Fruit fly (Drosophila melanogaster) whole organism, wandering third instar larva: Measurements from ENCODE around the gene betaGlu.

ENCODE experiments used
- Abd-B ChIP-seq: fragments of >200 bp; optimal IDR thresholded peaks from 2 replicates; lab custom pipeline; 2017; ENCODE audit warnings: missing biosample characterization, missing genetic modification characterization
- CG32264 ChIP-seq: fragments of 200-800 bp; sonication (Bioruptor generic); optimal IDR thresholded peaks from 2 replicates; lab custom pipeline; 2016; ENCODE audit warnings: missing biosample characterization, missing genetic modification characterization
- CG9705 ChIP-seq: fragments of 200-800 bp; sonication (Bioruptor generic); optimal IDR thresholded peaks from 2 replicates; lab custom pipeline; 2018; ENCODE audit warnings: missing biosample characterization, mild to moderate bottlenecking, missing genetic modification characterization
- CrebA ChIP-seq: fragments of 200-800 bp; sonication (Bioruptor generic); optimal IDR thresholded peaks from 2 replicates; lab custom pipeline; 2016; ENCODE audit warnings: missing biosample characterization, mild to moderate bottlenecking, missing genetic modification characterization, borderline replicate concordance
- Dfd ChIP-seq: fragments of >200 bp; optimal IDR thresholded peaks from 2 replicates; lab custom pipeline; 2017; ENCODE audit warnings: missing biosample characterization, missing genetic modification characterization
- Dif ChIP-seq: fragments of 200-275, 200-300 bp; sonication (Bioruptor generic); optimal IDR thresholded peaks from 2 replicates; lab custom pipeline; 2018; ENCODE audit warnings: missing biosample characterization, missing genetic modification characterization; ENCODE audit not compliant: partially characterized antibody
- GATAd ChIP-seq: sonication (Bioruptor generic); optimal IDR thresholded peaks from 2 replicates; lab custom pipeline; 2016; ENCODE audit warnings: missing biosample characterization, missing genetic modification characterization
- HLH106 ChIP-seq: fragments of 200-800 bp; optimal IDR thresholded peaks from 3 replicates; lab custom pipeline; 2019; ENCODE audit warnings: missing biosample characterization, mild to moderate bottlenecking, missing genetic modification characterization, moderate library complexity
- Hnf4 ChIP-seq: fragments of 200-800 bp; sonication (Bioruptor generic); optimal IDR thresholded peaks from 2 replicates; lab custom pipeline; 2016; ENCODE audit warnings: missing biosample characterization, mild to moderate bottlenecking, missing genetic modification characterization
- Hr78 ChIP-seq: fragments of >200 bp; optimal IDR thresholded peaks from 2 replicates; lab custom pipeline; 2017; ENCODE audit warnings: missing biosample characterization, missing genetic modification characterization
- Hr83 ChIP-seq: fragments of 200-300 bp; sonication (Bioruptor generic); optimal IDR thresholded peaks from 2 replicates; lab custom pipeline; 2016; ENCODE audit warnings: missing biosample characterization, mild to moderate bottlenecking, missing genetic modification characterization, moderate library complexity; ENCODE audit not compliant: poor library complexity, severe bottlenecking
- Jra ChIP-seq: sonication (Bioruptor generic); optimal IDR thresholded peaks from 2 replicates; lab custom pipeline; 2016; ENCODE audit warnings: missing biosample characterization, missing genetic modification characterization
- Mio ChIP-seq: sonication (Bioruptor generic); optimal IDR thresholded peaks from 2 replicates; lab custom pipeline; 2016; ENCODE audit warnings: missing biosample characterization, missing genetic modification characterization
- Myc ChIP-seq: fragments of >200 bp; optimal IDR thresholded peaks from 2 replicates; lab custom pipeline; 2017
- N ChIP-seq: fragments of >200 bp; optimal IDR thresholded peaks from 2 replicates; lab custom pipeline; 2018; ENCODE audit warnings: missing biosample characterization, missing external identifiers, missing genetic modification characterization
- OdsH ChIP-seq: fragments of 200-800 bp; sonication (Bioruptor generic); optimal IDR thresholded peaks from 2 replicates; lab custom pipeline; 2016; ENCODE audit warnings: missing biosample characterization, mild to moderate bottlenecking, missing genetic modification characterization
- Rel ChIP-seq, 2 experiments: fragments of 200-800 bp; sonication (Bioruptor generic) in 1 of 2; optimal IDR thresholded peaks; 2 replicates in 1 of 2; 3 replicates in 1 of 2; lab custom pipeline; 2016 to 2019; ENCODE audit warnings: mild to moderate bottlenecking in 2 of 2, missing biosample characterization in 2 of 2, missing genetic modification characterization in 2 of 2, moderate library complexity in 1 of 2
- Sp1 ChIP-seq: fragments of 200-800 bp; sonication (Bioruptor generic); optimal IDR thresholded peaks from 3 replicates; lab custom pipeline; 2019; ENCODE audit warnings: missing biosample characterization, mild to moderate bottlenecking, missing genetic modification characterization, moderate library complexity
- Vsx2 ChIP-seq: fragments of 200-300, 225-300 bp; sonication (Bioruptor generic); optimal IDR thresholded peaks from 2 replicates; lab custom pipeline; 2018; ENCODE audit warnings: missing biosample characterization, missing genetic modification characterization; ENCODE audit not compliant: partially characterized antibody
- br ChIP-seq: fragments of 200-800 bp; sonication (Bioruptor generic); optimal IDR thresholded peaks from 2 replicates; lab custom pipeline; 2016; ENCODE audit warnings: missing biosample characterization, missing genetic modification characterization
- brk ChIP-seq: fragments of 200-800 bp; sonication (Bioruptor generic); optimal IDR thresholded peaks from 2 replicates; lab custom pipeline; 2016; ENCODE audit warnings: missing biosample characterization, mild to moderate bottlenecking, missing genetic modification characterization
- dl ChIP-seq, 2 experiments: fragments of 175-275, 200-275 bp in 1 of 2; fragments of 200-275 bp in 1 of 2; sonication (Bioruptor generic); optimal IDR thresholded peaks; lab custom pipeline; 2018; ENCODE audit warnings: mild to moderate bottlenecking in 2 of 2, missing biosample characterization in 2 of 2, missing genetic modification characterization in 2 of 2, moderate library complexity in 2 of 2; ENCODE audit not compliant: partially characterized antibody in 2 of 2, insufficient read depth in 1 of 2
- dmrt93B ChIP-seq: fragments of 200-800 bp; sonication (Bioruptor generic); optimal IDR thresholded peaks from 2 replicates; lab custom pipeline; 2018; ENCODE audit warnings: missing biosample characterization, mild to moderate bottlenecking, missing genetic modification characterization
- dsf ChIP-seq: sonication (Bioruptor generic); optimal IDR thresholded peaks from 2 replicates; lab custom pipeline; 2016; ENCODE audit warnings: missing biosample characterization, missing genetic modification characterization, borderline replicate concordance
- ey ChIP-seq: fragments of 200-800 bp; sonication (Bioruptor generic); optimal IDR thresholded peaks from 2 replicates; lab custom pipeline; 2016; ENCODE audit warnings: missing biosample characterization, missing genetic modification characterization
- foxo ChIP-seq, 2 experiments: fragments of 200-800 bp; sonication (Bioruptor generic); optimal IDR thresholded peaks; 2 replicates in 1 of 2; 3 replicates in 1 of 2; lab custom pipeline; 2016 to 2017; ENCODE audit warnings: missing biosample characterization in 2 of 2, missing genetic modification characterization in 2 of 2
- fru ChIP-seq: fragments of 200-800 bp; sonication (Bioruptor generic); optimal IDR thresholded peaks from 3 replicates; lab custom pipeline; 2016; ENCODE audit warnings: missing biosample characterization, mild to moderate bottlenecking, missing genetic modification characterization
- h ChIP-seq: fragments of 200-800 bp; sonication (Bioruptor generic); optimal IDR thresholded peaks from 3 replicates; lab custom pipeline; 2016; ENCODE audit warnings: missing biosample characterization, mild to moderate bottlenecking, missing genetic modification characterization
- jim ChIP-seq: fragments of 175-275, 200-325 bp; sonication (Bioruptor generic); optimal IDR thresholded peaks from 2 replicates; lab custom pipeline; 2016; ENCODE audit warnings: missing biosample characterization, mild to moderate bottlenecking, missing genetic modification characterization
- lola ChIP-seq: fragments of >200 bp; optimal IDR thresholded peaks from 2 replicates; lab custom pipeline; 2017; ENCODE audit warnings: missing biosample characterization, missing genetic modification characterization
- pan ChIP-seq: fragments of >200 bp; optimal IDR thresholded peaks from 2 replicates; lab custom pipeline; 2017
- psq ChIP-seq: fragments of 200-800 bp; sonication (Bioruptor generic); optimal IDR thresholded peaks from 3 replicates; lab custom pipeline; 2017; ENCODE audit warnings: missing biosample characterization, mild to moderate bottlenecking, missing genetic modification characterization, moderate library complexity
- rgr ChIP-seq: fragments of 200-800 bp; sonication (Bioruptor generic); optimal IDR thresholded peaks from 3 replicates; lab custom pipeline; 2016; ENCODE audit warnings: missing biosample characterization, mild to moderate bottlenecking, missing genetic modification characterization
- sage ChIP-seq: fragments of 200-800 bp; sonication (Bioruptor generic); optimal IDR thresholded peaks from 2 replicates; lab custom pipeline; 2016; ENCODE audit warnings: missing biosample characterization, mild to moderate bottlenecking, missing genetic modification characterization
- sv ChIP-seq: fragments of 200-800 bp; sonication (Bioruptor generic); optimal IDR thresholded peaks from 3 replicates; lab custom pipeline; 2016; ENCODE audit warnings: missing biosample characterization, missing genetic modification characterization
- tai ChIP-seq: sonication (Bioruptor generic); optimal IDR thresholded peaks from 2 replicates; lab custom pipeline; 2016; ENCODE audit warnings: missing biosample characterization, missing genetic modification characterization
- usp ChIP-seq: fragments of >200 bp; optimal IDR thresholded peaks from 2 replicates; lab custom pipeline; 2017; ENCODE audit warnings: missing biosample characterization, missing genetic modification characterization
- woc ChIP-seq: sonication (Bioruptor generic); optimal IDR thresholded peaks from 2 replicates; lab custom pipeline; 2016; ENCODE audit warnings: missing biosample characterization, mild to moderate bottlenecking, missing genetic modification characterization

The betaGlu gene

dm6 chr3R:31793664-31794417 is 22.2 kb upstream of the betaGlu start, which contains the start of the genes Mccc1 and Acf:
Gene Mccc1, minus strand, starts transcription at chr3R:31793907.
Gene Acf, plus strand, starts transcription at chr3R:31793981.
- TF ChIP-seq dl (GFP tag; optimal IDR thresholded peaks at IDR 0.05; lab: Kevin White, UChicago; ENCODE audit: insufficient read depth in 1 of 2, partially characterized antibody in 2 of 2) (no peak), Dif (no peak), tai (GFP tag; lab: Kevin White, UChicago) (no peak), HLH106 (tag; lab: Kevin White, UChicago) (no peak), Hr78 (GFP tag; lab: Kevin White, UChicago) (no peak), jim (GFP tag; lab: Kevin White, UChicago) (no peak), GATAd (peak; percentile 38), Hnf4 (GFP tag; lab: Kevin White, UChicago) (no peak), CG9705 (GFP tag; lab: Kevin White, UChicago) (no peak), psq (GFP tag; lab: Kevin White, UChicago) (peak; percentile 17), Vsx2 (GFP tag; lab: Kevin White, UChicago) (no peak), OdsH (GFP tag; lab: Kevin White, UChicago) (no peak), CrebA (no peak), br (GFP tag; lab: Kevin White, UChicago) (no peak), Abd-B (GFP tag; lab: Kevin White, UChicago) (no peak), CG32264 (GFP tag; lab: Kevin White, UChicago) (peak; percentile 10), usp (GFP tag; lab: Kevin White, UChicago) (no peak), Mio (no peak), Rel (GFP tag; optimal IDR thresholded peaks at IDR 0.05; lab: Kevin White, UChicago) (no peak), Rel (tag; optimal IDR thresholded peaks at IDR 0.05; lab: Kevin White, UChicago) (no peak), ey (no peak), sage (GFP tag; lab: Kevin White, UChicago) (no peak), woc (no peak), Hr83 (GFP tag; lab: Kevin White, UChicago) (peak; percentile 44), dsf (GFP tag; lab: Kevin White, UChicago) (peak; percentile 23), Myc (lab: Kevin White, UChicago) (no peak), brk (GFP tag; lab: Kevin White, UChicago) (no peak), dmrt93B (GFP tag; lab: Kevin White, UChicago) (no peak), Dfd (GFP tag; lab: Kevin White, UChicago) (no peak), foxo (GFP tag; optimal IDR thresholded peaks at IDR 0.05; lab: Kevin White, UChicago) (no peak), Sp1 (GFP tag; lab: Kevin White, UChicago) (no peak), sv (GFP tag; lab: Kevin White, UChicago) (peak; percentile 36), h (GFP tag; lab: Kevin White, UChicago) (no peak), fru (GFP tag; lab: Kevin White, UChicago) (no peak), Jra (GFP tag; lab: Kevin White, UChicago) (no peak), N (GFP tag; lab: Kevin White, UChicago) (no peak), rgr (GFP tag; lab: Kevin White, UChicago) (no peak), lola (no peak), pan (lab: Kevin White, UChicago) (no peak)

dm6 chr3R:31777482-31778165 is 6.0 kb upstream of the betaGlu start:
- TF ChIP-seq sv (GFP tag; lab: Kevin White, UChicago) = no peak
- TF ChIP-seq dl (GFP tag; optimal IDR thresholded peaks at IDR 0.05; lab: Kevin White, UChicago; ENCODE audit: insufficient read depth in 1 of 2, partially characterized antibody in 2 of 2) = no peak
- TF ChIP-seq dmrt93B (GFP tag; lab: Kevin White, UChicago) = no peak
- peak; percentile 66 for TF ChIP-seq Dif
- no peak for TF ChIP-seq jim (GFP tag; lab: Kevin White, UChicago)
- TF ChIP-seq Hnf4 (GFP tag; lab: Kevin White, UChicago) = no peak
- peak; percentile 20 for TF ChIP-seq Rel (GFP tag; optimal IDR thresholded peaks at IDR 0.05; lab: Kevin White, UChicago)
- TF ChIP-seq Rel (tag; optimal IDR thresholded peaks at IDR 0.05; lab: Kevin White, UChicago) = no peak
- TF ChIP-seq CG32264 (GFP tag; lab: Kevin White, UChicago) = no peak
- TF ChIP-seq dsf (GFP tag; lab: Kevin White, UChicago) = no peak
- TF ChIP-seq rgr (GFP tag; lab: Kevin White, UChicago) = no peak
- TF ChIP-seq sage (GFP tag; lab: Kevin White, UChicago) = no peak
- TF ChIP-seq Sp1 (GFP tag; lab: Kevin White, UChicago) = no peak
- no peak for TF ChIP-seq Dfd (GFP tag; lab: Kevin White, UChicago)
- peak; percentile 9 for TF ChIP-seq OdsH (GFP tag; lab: Kevin White, UChicago)
- no peak for TF ChIP-seq HLH106 (tag; lab: Kevin White, UChicago)
- TF ChIP-seq psq (GFP tag; lab: Kevin White, UChicago) = peak; percentile 17
- TF ChIP-seq Mio = no peak
- no peak for TF ChIP-seq Abd-B (GFP tag; lab: Kevin White, UChicago)
